Worm (Caenorhabditis elegans): ENCODE results near the gene C34C12.8.

C34C12.8 gene

DNA sequence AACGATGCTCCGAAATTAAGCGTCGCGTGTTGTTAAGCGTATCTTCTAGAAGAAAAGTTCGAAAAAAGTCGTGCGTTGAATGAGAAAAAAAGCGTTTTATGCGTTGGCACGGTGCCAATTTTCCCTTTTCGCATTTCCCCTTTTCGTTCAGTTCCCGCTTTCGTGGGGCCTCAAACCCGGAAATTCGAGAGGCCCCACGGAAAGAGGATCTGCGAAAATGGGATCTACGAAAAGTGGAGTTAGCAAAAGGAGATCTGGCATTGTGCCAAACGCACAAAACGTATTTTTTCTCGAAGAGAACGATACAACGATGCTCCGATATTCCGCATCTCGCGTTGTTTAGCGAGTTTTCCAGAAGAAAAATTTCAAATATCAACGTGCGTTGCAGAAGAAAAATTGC lies 39.6 kb downstream of the C34C12.8 start:
- TF ChIP-seq tbx-37 (GFP tag; conservative IDR thresholded peaks at IDR 0.05) (peak; percentile 93), F13C5.2 (tag; optimal IDR thresholded peaks at IDR 0.05) (peak; percentile 88), hnd-1 (tag; optimal IDR thresholded peaks at IDR 0.05) (peak; percentile 94), ceh-13 (GFP tag; optimal IDR thresholded peaks at IDR 0.05) (peak; percentile 96), hmbx-1 (tag; optimal IDR thresholded peaks at IDR 0.05) (peak; percentile 80), ceh-36 (tag; optimal IDR thresholded peaks at IDR 0.05) (peak; percentile 87), ets-7 (tag; optimal IDR thresholded peaks at IDR 0.05) (peak; percentile 99), hmg-4 (GFP tag; optimal IDR thresholded peaks at IDR 0.05) (peak; percentile 97), aly-1 (tag; optimal IDR thresholded peaks at IDR 0.05) (peak; percentile 98), ama-1 (optimal IDR thresholded peaks at IDR 0.05) (no peak), scrt-1 (GFP tag; IDR thresholded peaks at IDR 0.05) (peak; percentile 81), flt-1 (GFP tag; IDR thresholded peaks at IDR 0.05) (peak; percentile 78), tra-4 (tag; optimal IDR thresholded peaks at IDR 0.05) (peak; percentile 97), tbx-11 (GFP tag; IDR thresholded peaks at IDR 0.05) (peak; percentile 93), pes-1 (GFP tag; IDR thresholded peaks at IDR 0.05) (peak; percentile 97), B0310.2 (tag; optimal IDR thresholded peaks at IDR 0.05) (peak; percentile 97), sea-1 (GFP tag; conservative IDR thresholded peaks at IDR 0.05) (peak; percentile 94)

DNA sequence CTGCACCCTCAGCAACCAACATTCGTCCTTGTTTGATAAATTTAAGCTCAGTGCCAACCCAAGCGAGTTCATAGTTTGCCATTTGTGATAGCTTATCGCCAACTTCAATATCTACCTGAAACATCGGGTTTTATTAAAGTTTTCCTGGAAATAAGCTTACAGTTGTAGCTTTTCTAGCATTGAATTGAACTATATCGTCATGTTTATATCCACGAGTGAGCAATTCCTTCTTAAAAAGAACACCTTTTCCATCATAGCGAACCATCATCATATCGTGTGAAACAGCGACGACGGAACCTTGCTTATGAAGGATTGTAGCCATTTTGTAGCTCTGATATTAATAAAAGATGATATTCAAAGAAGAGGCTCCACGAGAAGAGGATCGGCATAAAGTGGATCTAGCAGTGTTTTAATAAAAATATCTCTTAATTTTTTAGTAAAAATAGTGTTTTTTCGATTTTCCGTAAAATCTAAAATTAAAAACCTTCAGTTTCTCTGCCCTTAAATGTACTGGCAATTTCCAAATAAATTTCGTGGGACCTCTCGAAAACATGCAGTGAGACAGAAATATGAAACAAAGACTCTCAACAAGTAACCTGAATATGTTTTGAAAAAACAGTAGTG lies 42.1 kb downstream of the C34C12.8 start, which contains the start of gene M01F1.8:
Gene M01F1.8 (minus strand): TSS at position 335 of the 624 bp plus-strand sequence.
- TF ChIP-seq ama-1 (optimal IDR thresholded peaks at IDR 0.05) = peak; percentile 53
- no peak for TF ChIP-seq ceh-13 (GFP tag; optimal IDR thresholded peaks at IDR 0.05)

DNA sequence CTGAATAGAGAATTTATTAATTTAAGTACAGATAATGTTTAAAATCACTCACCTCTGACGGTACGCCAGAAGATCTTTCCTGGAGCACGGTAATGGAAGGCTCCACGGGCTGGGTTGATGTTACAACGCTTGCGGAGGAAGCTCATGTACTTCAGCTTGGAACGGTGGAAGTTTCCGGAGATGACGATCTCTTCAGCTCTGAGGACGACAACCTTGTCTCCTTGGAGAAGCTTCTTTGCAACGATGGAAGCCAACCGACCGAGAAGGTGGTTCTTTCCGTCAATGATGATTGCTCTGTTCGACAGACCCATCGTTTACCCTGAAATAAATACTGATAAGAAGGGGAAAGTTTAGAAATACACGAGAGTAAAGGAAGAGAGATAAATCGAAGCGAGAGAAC lies 43.1 kb downstream of the C34C12.8 start, which contains the start of gene rpl-16:
Gene rpl-16 (minus strand): TSS at position 319 of the 400 bp plus-strand sequence.
- TF ChIP-seq ama-1 (optimal IDR thresholded peaks at IDR 0.05) = no peak
- no peak for TF ChIP-seq scrt-1 (GFP tag; IDR thresholded peaks at IDR 0.05)

DNA sequence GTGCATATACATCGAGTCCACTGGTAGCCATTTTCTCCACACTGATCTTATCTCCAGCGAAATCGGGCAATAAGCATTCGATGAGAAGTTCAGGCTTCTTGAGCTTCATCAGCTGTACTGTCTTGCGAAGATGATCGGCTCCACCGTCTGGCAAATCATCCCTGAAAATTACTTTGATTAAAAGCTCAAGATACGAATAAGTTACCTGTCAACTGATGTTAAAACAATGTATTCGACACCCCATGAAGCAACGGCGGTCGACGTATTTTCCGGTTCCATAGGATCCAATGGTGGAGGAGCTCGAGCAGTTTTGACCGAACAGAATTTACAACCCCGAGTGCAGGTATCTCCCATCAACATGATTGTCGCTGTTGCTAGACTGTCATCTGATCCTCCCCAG lies 44.0 kb downstream of the C34C12.8 start:
- TF ChIP-seq ceh-36 (tag; optimal IDR thresholded peaks at IDR 0.05) (no peak), scrt-1 (GFP tag; IDR thresholded peaks at IDR 0.05) (no peak), aly-1 (tag; optimal IDR thresholded peaks at IDR 0.05) (no peak), B0310.2 (tag; optimal IDR thresholded peaks at IDR 0.05) (no peak), hmbx-1 (tag; optimal IDR thresholded peaks at IDR 0.05) (no peak), ama-1 (optimal IDR thresholded peaks at IDR 0.05) (no peak), tbx-11 (GFP tag; IDR thresholded peaks at IDR 0.05) (no peak), flt-1 (GFP tag; IDR thresholded peaks at IDR 0.05) (no peak)

DNA sequence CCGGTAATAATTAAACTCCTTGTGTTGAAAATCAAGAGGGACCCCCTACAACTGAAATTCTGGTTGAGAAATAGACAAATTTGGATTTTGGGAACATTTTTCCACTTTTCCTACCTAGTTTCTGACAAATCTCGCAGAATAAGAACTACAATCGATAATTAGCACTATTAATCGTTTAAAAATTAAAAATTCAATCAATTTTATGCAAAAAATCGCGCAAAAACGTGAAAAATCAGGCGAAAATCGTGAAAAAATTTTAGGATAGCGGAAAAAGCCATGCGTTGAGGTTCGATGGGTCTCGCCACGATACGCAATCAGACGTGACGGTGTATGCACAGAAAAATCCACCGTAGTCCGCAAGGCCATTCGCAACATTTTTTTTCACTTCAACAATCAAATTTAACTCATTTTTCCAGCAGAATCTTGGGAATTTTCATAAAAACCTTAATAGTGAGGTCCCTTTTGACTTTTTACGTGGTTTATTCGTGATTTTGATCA lies 44.9 kb downstream of the C34C12.8 start, which contains the start of gene lias-1:
Gene lias-1 (minus strand): TSS at position 51 of the 498 bp plus-strand sequence.
- peak; percentile 35 for TF ChIP-seq aly-1 (tag; optimal IDR thresholded peaks at IDR 0.05)
- no peak for TF ChIP-seq flt-1 (GFP tag; IDR thresholded peaks at IDR 0.05)
- TF ChIP-seq F13C5.2 (tag; optimal IDR thresholded peaks at IDR 0.05) = peak; percentile 85
- TF ChIP-seq pes-1 (GFP tag; IDR thresholded peaks at IDR 0.05) = 0 out of 2 replicates have a peak, but pooled peaks have one; percentile 50
- TF ChIP-seq ceh-36 (tag; optimal IDR thresholded peaks at IDR 0.05) = no peak
- peak; percentile 15 for TF ChIP-seq hmg-4 (GFP tag; optimal IDR thresholded peaks at IDR 0.05)

DNA sequence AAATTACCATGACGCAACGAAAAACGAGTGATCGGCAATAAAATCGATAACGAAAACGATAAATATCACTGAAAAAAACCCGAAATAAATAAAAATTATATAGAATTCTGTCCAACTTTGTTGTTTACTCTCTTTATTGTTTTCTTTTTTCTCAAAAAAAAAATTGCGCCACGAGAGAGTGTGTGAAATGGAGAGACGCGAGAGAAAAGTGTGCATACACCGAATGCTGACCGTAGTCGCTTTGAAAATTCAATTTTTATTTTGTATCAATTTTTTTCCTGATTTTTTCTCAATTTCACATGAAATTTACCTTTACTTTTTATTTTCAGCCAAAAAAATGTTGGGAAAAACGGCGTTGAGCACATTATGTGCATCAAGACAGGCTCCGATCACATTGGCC lies 49.7 kb downstream of the C34C12.8 start, which contains the start of the genes M01F1.4 and mrpl-35:
Gene M01F1.4 (minus strand): TSS at position 126 of the 400 bp plus-strand sequence.
Gene mrpl-35 (plus strand): TSS at position 330 of the 400 bp plus-strand sequence.
- TF ChIP-seq ama-1 (optimal IDR thresholded peaks at IDR 0.05) (no peak), tbx-11 (GFP tag; IDR thresholded peaks at IDR 0.05) (no peak), sea-1 (GFP tag; conservative IDR thresholded peaks at IDR 0.05) (no peak), tbx-37 (GFP tag; conservative IDR thresholded peaks at IDR 0.05) (no peak), scrt-1 (GFP tag; IDR thresholded peaks at IDR 0.05) (no peak), tra-4 (tag; optimal IDR thresholded peaks at IDR 0.05) (no peak), ets-7 (tag; optimal IDR thresholded peaks at IDR 0.05) (no peak), flt-1 (GFP tag; IDR thresholded peaks at IDR 0.05) (no peak), hmg-4 (GFP tag; optimal IDR thresholded peaks at IDR 0.05) (no peak), aly-1 (tag; optimal IDR thresholded peaks at IDR 0.05) (no peak), ceh-36 (tag; optimal IDR thresholded peaks at IDR 0.05) (no peak), ceh-13 (GFP tag; optimal IDR thresholded peaks at IDR 0.05) (no peak), pes-1 (GFP tag; IDR thresholded peaks at IDR 0.05) (no peak), B0310.2 (tag; optimal IDR thresholded peaks at IDR 0.05) (no peak), F13C5.2 (tag; optimal IDR thresholded peaks at IDR 0.05) (no peak), hmbx-1 (tag; optimal IDR thresholded peaks at IDR 0.05) (no peak), hnd-1 (tag; optimal IDR thresholded peaks at IDR 0.05) (no peak)

All from whole organism, early embryonic.